Worm (Caenorhabditis elegans) whole organism, young adult: Measurements from ENCODE around the gene F38A1.8.
A peak's percentile ranks its signal among the peaks of the same experiment; 100 is the strongest.

Source experiments
- B0035.1 ChIP-seq: sonication (generic microtip); optimal IDR thresholded peaks from 2 replicates; lab custom pipeline; 2016; ENCODE audit warnings: missing genetic modification characterization, mild to moderate bottlenecking, missing compliant biosample characterization, missing genotype, missing genetic modification reagents
- B0336.3 ChIP-seq: fragments of 200-800 bp; sonication (Bioruptor generic); IDR thresholded peaks from 2 replicates; pipeline ENCODE4 v1.3.6; 2022; ENCODE audit warnings: missing genetic modification characterization, missing compliant biosample characterization
- F37B4.10 ChIP-seq: fragments of 200-800 bp; sonication (Bioruptor generic); IDR thresholded peaks from 2 replicates; pipeline ENCODE4 v1.3.6; 2022; ENCODE audit warnings: missing genetic modification characterization, missing compliant biosample characterization
- F52B5.7 ChIP-seq: sonication (generic microtip); optimal IDR thresholded peaks from 2 replicates; lab custom pipeline; 2016; ENCODE audit warnings: mild to moderate bottlenecking, missing genetic modification characterization, missing compliant biosample characterization
- K11D2.4 ChIP-seq: fragments of 200-800 bp; sonication (Bioruptor generic); IDR thresholded peaks from 2 replicates; pipeline ENCODE4 v1.3.6; 2022; ENCODE audit warnings: missing genetic modification reagents, missing genetic modification characterization, missing compliant biosample characterization
- T07F8.4 ChIP-seq: sonication (generic microtip); optimal IDR thresholded peaks from 2 replicates; lab custom pipeline; 2016; ENCODE audit warnings: mild to moderate bottlenecking, missing genetic modification characterization, moderate library complexity, missing compliant biosample characterization
- Y56A3A.18 ChIP-seq: fragments of 200-800 bp; sonication (Bioruptor generic); IDR thresholded peaks from 2 replicates; pipeline ENCODE4 v1.3.6; 2022; ENCODE audit warnings: missing genetic modification reagents, missing genetic modification characterization, missing compliant biosample characterization
- akir-1 ChIP-seq: fragments of 200-800 bp; sonication (Bioruptor generic); optimal IDR thresholded peaks from 2 replicates; lab custom pipeline; 2018; ENCODE audit warnings: mild to moderate bottlenecking, missing genetic modification characterization, moderate library complexity, missing compliant biosample characterization
- aptf-2 ChIP-seq: fragments of 200-800 bp; sonication (Bioruptor generic); conservative IDR thresholded peaks from 2 replicates; pipeline ENCODE4 v1.3.6; 2022; ENCODE audit warnings: missing genetic modification reagents, missing genetic modification characterization, missing compliant biosample characterization
- atf-7 ChIP-seq: sonication (generic microtip); optimal IDR thresholded peaks from 2 replicates; lab custom pipeline; 2017; ENCODE audit warnings: mild to moderate bottlenecking, missing genetic modification characterization, missing compliant biosample characterization
- ceh-27 ChIP-seq: fragments of 200-800 bp; sonication (Bioruptor generic); optimal IDR thresholded peaks from 2 replicates; lab custom pipeline; 2018; ENCODE audit warnings: mild to moderate bottlenecking, missing genetic modification characterization, moderate library complexity, missing compliant biosample characterization
- ceh-40 ChIP-seq: fragments of 200-800 bp; sonication (Bioruptor generic); IDR thresholded peaks from 2 replicates; pipeline ENCODE4 v1.3.6; 2022; ENCODE audit warnings: missing genetic modification characterization, missing compliant biosample characterization
- ceh-79 ChIP-seq: sonication (generic microtip); optimal IDR thresholded peaks from 2 replicates; lab custom pipeline; 2017; ENCODE audit warnings: mild to moderate bottlenecking, missing genetic modification characterization, missing compliant biosample characterization
- dox-1 ChIP-seq: fragments of 200-800 bp; sonication (Bioruptor generic); IDR thresholded peaks from 2 replicates; pipeline ENCODE4 v1.3.6; 2022; ENCODE audit warnings: missing genetic modification reagents, missing genetic modification characterization, missing compliant biosample characterization
- fkh-3 ChIP-seq: sonication (generic microtip); optimal IDR thresholded peaks from 2 replicates; lab custom pipeline; 2016; ENCODE audit warnings: mild to moderate bottlenecking, missing genetic modification characterization, missing compliant biosample characterization
- hlh-26 ChIP-seq: fragments of 200-800 bp; sonication (Bioruptor generic); conservative IDR thresholded peaks from 2 replicates; pipeline ENCODE4 v1.3.6; 2022; ENCODE audit warnings: missing genetic modification reagents, missing genetic modification characterization, missing compliant biosample characterization
- hmg-1.2 ChIP-seq: fragments of 200-800 bp; sonication (Bioruptor generic); IDR thresholded peaks from 2 replicates; pipeline ENCODE4 v1.3.6; 2022; ENCODE audit warnings: missing genetic modification reagents, missing genetic modification characterization, missing compliant biosample characterization
- lag-1 ChIP-seq: fragments of 200-800 bp; sonication (Bioruptor generic); IDR thresholded peaks from 2 replicates; pipeline ENCODE4 v1.3.6; 2022; ENCODE audit warnings: missing genetic modification reagents, missing genetic modification characterization, missing compliant biosample characterization
- let-607 ChIP-seq, 2 experiments: fragments of 200-800 bp in 1 of 2; sonication (Bioruptor generic) in 1 of 2; sonication (generic microtip) in 1 of 2; optimal IDR thresholded peaks; 2 replicates each; lab custom pipeline; 2016 to 2018; ENCODE audit warnings: mild to moderate bottlenecking in 2 of 2, missing compliant biosample characterization in 2 of 2, missing genetic modification characterization in 2 of 2, moderate library complexity in 2 of 2, missing genotype in 1 of 2
- lin-26 ChIP-seq: fragments of 200-800 bp; sonication (Bioruptor generic); IDR thresholded peaks from 2 replicates; pipeline ENCODE4 v1.3.6; 2022; ENCODE audit warnings: missing genetic modification reagents, missing genetic modification characterization, missing compliant biosample characterization
- madf-3 ChIP-seq: fragments of 200-800 bp; sonication (Bioruptor generic); IDR thresholded peaks from 2 replicates; pipeline ENCODE4 v1.3.6; 2022; ENCODE audit warnings: missing genetic modification reagents, missing genetic modification characterization, missing compliant biosample characterization
- nfya-1 ChIP-seq: sonication (generic microtip); optimal IDR thresholded peaks from 2 replicates; lab custom pipeline; 2017; ENCODE audit warnings: antibody characterized with exemption, missing compliant biosample characterization, missing genetic modification characterization, borderline replicate concordance; ENCODE audit not compliant: insufficient read depth
- nhr-179 ChIP-seq: sonication (generic microtip); optimal IDR thresholded peaks from 2 replicates; lab custom pipeline; 2016; ENCODE audit warnings: mild to moderate bottlenecking, missing genetic modification characterization, missing compliant biosample characterization
- nhr-27 ChIP-seq: fragments of 200-800 bp; sonication (Bioruptor generic); optimal IDR thresholded peaks from 2 replicates; lab custom pipeline; 2018; ENCODE audit warnings: mild to moderate bottlenecking, missing genetic modification characterization, moderate library complexity, missing compliant biosample characterization
- nhr-80 ChIP-seq: sonication (generic microtip); optimal IDR thresholded peaks from 2 replicates; lab custom pipeline; 2016; ENCODE audit warnings: missing genetic modification characterization, missing compliant biosample characterization
- nhr-90 ChIP-seq: sonication (generic microtip); optimal IDR thresholded peaks from 2 replicates; lab custom pipeline; 2016; ENCODE audit warnings: missing genotype, mild to moderate bottlenecking, missing genetic modification characterization, missing compliant biosample characterization
- pha-4 ChIP-seq: fragments of 150-350 bp; sonication (generic microtip); optimal IDR thresholded peaks from 2 replicates; lab custom pipeline; 2014; ENCODE audit warnings: missing biosample characterization, missing genetic modification reagents, missing genetic modification characterization
- rcor-1 ChIP-seq: fragments of 200-800 bp; sonication (Bioruptor generic); IDR thresholded peaks from 2 replicates; pipeline ENCODE4 v1.3.6; 2022; ENCODE audit warnings: missing genetic modification reagents, missing genetic modification characterization, missing compliant biosample characterization
- rec-8 ChIP-seq, 2 experiments: sonication (generic microtip); optimal IDR thresholded peaks; 2 replicates each; lab custom pipeline; 2016; ENCODE audit warnings: mild to moderate bottlenecking in 2 of 2, missing genetic modification characterization in 2 of 2, missing genetic modification reagents in 2 of 2, missing genotype in 2 of 2, missing biosample characterization in 1 of 2, missing compliant biosample characterization in 1 of 2, moderate library complexity in 1 of 2
- sptf-2 ChIP-seq: fragments of 200-800 bp; sonication (Bioruptor generic); optimal IDR thresholded peaks from 2 replicates; lab custom pipeline; 2018; ENCODE audit warnings: mild to moderate bottlenecking, missing genetic modification characterization, missing compliant biosample characterization
- tlf-1 ChIP-seq: fragments of 200-800 bp; sonication (Bioruptor generic); optimal IDR thresholded peaks from 2 replicates; lab custom pipeline; 2018; ENCODE audit warnings: mild to moderate bottlenecking, missing genetic modification characterization, missing compliant biosample characterization
- unc-130 ChIP-seq: sonication (generic microtip); optimal IDR thresholded peaks from 2 replicates; lab custom pipeline; 2016; ENCODE audit warnings: missing genetic modification reagents, missing genetic modification characterization, missing compliant biosample characterization
- unc-62 ChIP-seq: fragments of 150-350 bp; optimal IDR thresholded peaks from 2 replicates; lab custom pipeline; 2014; ENCODE audit warnings: missing biosample characterization, missing genetic modification reagents, missing genetic modification characterization
- zfh-2 ChIP-seq: fragments of 200-800 bp; sonication (Bioruptor generic); conservative IDR thresholded peaks from 2 replicates; pipeline ENCODE4 v1.3.6; 2022; ENCODE audit warnings: missing genetic modification reagents, missing genetic modification characterization, missing compliant biosample characterization
- ztf-3 ChIP-seq: fragments of 200-800 bp; sonication (Bioruptor generic); optimal IDR thresholded peaks from 2 replicates; lab custom pipeline; 2018; ENCODE audit warnings: mild to moderate bottlenecking, missing genetic modification characterization, missing compliant biosample characterization
- ztf-6 ChIP-seq: fragments of 200-800 bp; sonication (Bioruptor generic); IDR thresholded peaks from 2 replicates; pipeline ENCODE4 v1.3.6; 2022; ENCODE audit warnings: missing genetic modification reagents, missing genetic modification characterization, missing compliant biosample characterization

F38A1.8 gene

DNA sequence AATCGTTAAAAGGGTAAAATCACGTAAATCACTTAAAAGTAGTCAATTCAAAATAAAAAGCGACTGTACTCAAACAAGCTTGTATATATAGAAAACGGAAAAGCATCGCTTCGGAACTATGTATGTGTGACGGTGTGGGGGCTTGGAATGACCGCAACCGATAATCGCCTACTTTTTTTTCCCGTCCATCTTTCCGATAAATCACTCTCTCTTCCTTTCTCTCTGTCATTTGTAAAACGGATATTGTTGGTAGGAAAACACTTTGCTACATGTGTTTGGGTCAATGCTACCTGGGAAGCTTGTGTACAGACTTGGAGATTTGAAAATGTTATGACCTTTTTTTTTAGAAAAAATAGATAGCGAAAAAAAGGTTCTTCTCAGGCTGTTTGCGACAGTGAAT is 14.9 kb downstream of the F38A1.8 start:
- TF ChIP-seq rcor-1 (GFP tag; lab: Robert Waterston, UW) (no peak), ceh-79 (tag; lab: Kevin White, UChicago) (no peak), ztf-6 (no peak), F37B4.10 (GFP tag; lab: Robert Waterston, UW) (no peak), B0336.3 (GFP tag; lab: Robert Waterston, UW) (no peak), unc-62 (GFP tag; lab: Kevin White, UChicago) (no peak), ceh-40 (GFP tag; lab: Robert Waterston, UW) (no peak), zfh-2 (GFP tag; lab: Robert Waterston, UW) (no peak), pha-4 (tag; lab: Kevin White, UChicago) (no peak), fkh-3 (no peak), nhr-179 (no peak), nhr-90 (tag; lab: Kevin White, UChicago) (no peak), K11D2.4 (GFP tag; lab: Robert Waterston, UW) (no peak), rec-8 (tag; optimal IDR thresholded peaks at IDR 0.05; lab: Kevin White, UChicago) (no peak)

ce11 chrIV:1221167-1221566 is 18.5 kb downstream of the F38A1.8 start, which contains the start of gene W09G12.10:
W09G12.10 (minus strand) TSS chrIV:1221287.
- TF ChIP-seq nhr-27 (tag; lab: Kevin White, UChicago) (no peak), fkh-3 (no peak), akir-1 (GFP tag; lab: Kevin White, UChicago) (no peak), Y56A3A.18 (no peak), unc-130 (no peak), hmg-1.2 (GFP tag; lab: Robert Waterston, UW) (peak; percentile 81)

DNA sequence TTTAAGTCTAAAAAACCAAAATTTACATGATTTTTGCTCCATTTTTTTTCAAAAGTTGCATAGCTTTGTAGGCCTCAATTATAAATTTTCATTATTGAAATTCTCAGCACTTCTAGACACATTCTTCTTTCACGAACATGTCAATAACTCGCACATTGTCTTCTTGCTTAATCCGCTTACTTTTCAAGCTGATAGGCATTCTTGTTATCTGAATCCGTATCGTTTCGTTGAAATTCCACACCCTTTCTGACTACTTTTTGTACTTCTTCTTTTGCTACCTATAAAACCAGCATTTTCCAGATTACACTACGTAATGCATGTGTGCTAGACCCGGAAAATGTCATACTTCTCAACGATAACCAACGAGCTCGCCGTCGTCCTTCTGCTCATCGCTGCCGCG is 23.4 kb downstream of the F38A1.8 start, which contains the start of gene W09G12.9:
TSS of gene W09G12.9 (plus strand) at position 301 of the 400 bp plus-strand sequence.
- TF ChIP-seq B0035.1 (tag; lab: Kevin White, UChicago) (no peak), nhr-80 (tag; lab: Kevin White, UChicago) (peak; percentile 40)
- TF ChIP-seq, all 124 proteins: peak for 1

DNA sequence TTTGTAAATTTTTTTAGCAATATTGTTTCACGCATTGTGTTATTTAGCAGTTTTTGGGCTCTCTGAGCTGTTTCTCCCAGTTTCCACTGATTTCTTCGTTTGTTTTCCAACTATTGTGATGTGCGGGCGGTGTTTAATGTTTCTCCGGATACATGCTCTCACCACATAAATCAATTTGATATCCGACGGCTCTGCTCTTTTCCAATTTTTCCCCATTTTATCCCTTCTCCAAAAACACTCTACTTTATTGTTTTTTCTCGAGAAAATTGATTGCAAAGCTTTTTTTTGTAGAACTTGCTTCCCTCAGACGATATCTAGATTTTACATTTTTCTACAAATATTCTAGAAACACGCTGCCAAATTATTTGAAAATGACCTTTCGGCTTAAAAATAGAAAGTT is 24.1 kb downstream of the F38A1.8 start:
- TF ChIP-seq ztf-3 (GFP tag; lab: Kevin White, UChicago) (no peak), atf-7 (no peak), lin-26 (GFP tag; lab: Robert Waterston, UW) (no peak), K11D2.4 (GFP tag; lab: Robert Waterston, UW) (no peak), dox-1 (no peak), tlf-1 (GFP tag; lab: Kevin White, UChicago) (no peak), T07F8.4 (tag; lab: Kevin White, UChicago) (no peak)

DNA sequence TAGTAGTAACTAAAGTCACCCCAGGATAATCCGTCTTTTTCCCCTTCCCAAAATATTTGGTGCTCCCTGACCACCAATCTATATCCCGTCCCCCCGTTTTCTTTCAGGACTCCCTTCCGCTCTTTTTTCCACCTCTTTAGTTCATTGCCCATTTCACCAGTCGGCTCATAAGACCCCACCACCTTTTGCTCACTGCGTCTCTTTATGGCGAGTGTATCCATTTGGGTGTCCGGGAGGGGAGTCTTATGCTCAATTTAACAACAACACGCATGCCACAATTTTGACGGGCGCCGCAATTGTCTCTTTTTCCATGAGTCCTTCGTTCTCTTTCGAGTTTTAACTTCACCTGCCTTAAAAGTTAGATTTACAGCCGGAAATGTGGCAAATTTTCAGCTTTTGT is 26.5 kb downstream of the F38A1.8 start:
- TF ChIP-seq K11D2.4 (GFP tag; lab: Robert Waterston, UW) (no peak), ceh-40 (GFP tag; lab: Robert Waterston, UW) (no peak), madf-3 (GFP tag; lab: Robert Waterston, UW) (no peak), hlh-26 (GFP tag; lab: Robert Waterston, UW) (no peak), let-607 (tag; optimal IDR thresholded peaks at IDR 0.05; lab: Kevin White, UChicago) (no peak), aptf-2 (GFP tag; lab: Robert Waterston, UW) (no peak), unc-130 (no peak), F52B5.7 (tag; lab: Kevin White, UChicago) (no peak), nfya-1 (tag; lab: Kevin White, UChicago) (no peak), ceh-27 (no peak), sptf-2 (GFP tag; lab: Kevin White, UChicago) (no peak), lag-1 (no peak)
